Fruit fly (Drosophila melanogaster) whole organism, embryonic: ENCODE results near the gene CG14721.

Experiments
- Aef1 ChIP-seq: fragments of 200-800 bp; sonication (Bioruptor generic); IDR thresholded peaks from 3 replicates; pipeline ENCODE4 v1.3.6; 2022; ENCODE audit warnings: missing biosample characterization, missing genetic modification characterization
- Atf3 ChIP-seq: fragments of 200-800 bp; sonication (Bioruptor generic); optimal IDR thresholded peaks from 3 replicates; lab custom pipeline; 2016; ENCODE audit warnings: missing biosample characterization, missing genetic modification characterization
- Bgb ChIP-seq: fragments of 200-800 bp; sonication (Bioruptor generic); IDR thresholded peaks from 2 replicates; pipeline ENCODE4 v1.3.6; 2022; ENCODE audit warnings: missing biosample characterization, missing genetic modification characterization; ENCODE audit not compliant: partially characterized antibody
- Bteb2 ChIP-seq: fragments of 200-800 bp; sonication (Bioruptor generic); optimal IDR thresholded peaks from 2 replicates; lab custom pipeline; 2016; ENCODE audit warnings: missing biosample characterization, missing genetic modification characterization
- CG10209 ChIP-seq: fragments of 200-800 bp; sonication (Bioruptor generic); optimal IDR thresholded peaks from 3 replicates; lab custom pipeline; 2017; ENCODE audit warnings: missing biosample characterization, mild to moderate bottlenecking, missing genetic modification characterization, missing genetic modification reagents
- CG10321 ChIP-seq: fragments of 200-800 bp; sonication (Bioruptor generic); IDR thresholded peaks from 2 replicates; pipeline ENCODE4 v1.3.6; 2022; ENCODE audit warnings: missing biosample characterization, missing genetic modification characterization
- CG10431 ChIP-seq: fragments of 200-800 bp; sonication (Bioruptor generic); optimal IDR thresholded peaks from 3 replicates; lab custom pipeline; 2018; ENCODE audit warnings: missing biosample characterization, mild to moderate bottlenecking, missing genetic modification characterization
- CG10565 ChIP-seq: fragments of 200-800 bp; sonication (Bioruptor generic); optimal IDR thresholded peaks from 3 replicates; lab custom pipeline; 2016; ENCODE audit warnings: missing biosample characterization, mild to moderate bottlenecking, missing genetic modification characterization
- CG11398 ChIP-seq: fragments of 200-800 bp; sonication (Bioruptor generic); optimal IDR thresholded peaks from 2 replicates; lab custom pipeline; 2016; ENCODE audit warnings: missing biosample characterization, missing genetic modification characterization
- CG12942 ChIP-seq: fragments of 200-800 bp; sonication (Bioruptor generic); optimal IDR thresholded peaks from 3 replicates; lab custom pipeline; 2016; ENCODE audit warnings: missing biosample characterization, missing genetic modification characterization
- CG17612 ChIP-seq: fragments of 200-800 bp; sonication (Bioruptor generic); IDR thresholded peaks from 2 replicates; pipeline ENCODE4 v1.3.6; 2022; ENCODE audit warnings: missing biosample characterization, missing genetic modification characterization
- CG18262 ChIP-seq: fragments of 200-800 bp; optimal IDR thresholded peaks from 3 replicates; lab custom pipeline; 2019; ENCODE audit warnings: missing biosample characterization, mild to moderate bottlenecking, missing genetic modification characterization, moderate library complexity
- CG2712 ChIP-seq: fragments of 200-800 bp; optimal IDR thresholded peaks from 3 replicates; lab custom pipeline; 2019; ENCODE audit warnings: missing biosample characterization, mild to moderate bottlenecking, missing genetic modification characterization, moderate library complexity
- CG3065 ChIP-seq: fragments of 200-800 bp; sonication (Bioruptor generic); optimal IDR thresholded peaks from 2 replicates; lab custom pipeline; 2016; ENCODE audit warnings: missing biosample characterization, missing genetic modification characterization
- CG32532 ChIP-seq: fragments of 200-800 bp; sonication (Bioruptor generic); IDR thresholded peaks from 2 replicates; pipeline ENCODE4 v1.3.6; 2022; ENCODE audit warnings: missing biosample characterization, missing genetic modification characterization
- CG4730 ChIP-seq: fragments of 200-800 bp; sonication (Bioruptor generic); IDR thresholded peaks from 2 replicates; pipeline ENCODE4 v1.3.6; 2022; ENCODE audit warnings: missing biosample characterization, missing genetic modification characterization
- CG7372 ChIP-seq: fragments of 200-800 bp; sonication (Bioruptor generic); IDR thresholded peaks from 2 replicates; pipeline ENCODE4 v1.3.6; 2022; ENCODE audit warnings: missing biosample characterization, missing genetic modification characterization
- CG9727 ChIP-seq: fragments of 200-800 bp; sonication (Bioruptor generic); optimal IDR thresholded peaks from 3 replicates; lab custom pipeline; 2017; ENCODE audit warnings: missing biosample characterization, mild to moderate bottlenecking, missing genetic modification characterization
- CG9817 ChIP-seq: fragments of 200-800 bp; sonication (Bioruptor generic); optimal IDR thresholded peaks from 2 replicates; lab custom pipeline; 2018; ENCODE audit warnings: missing biosample characterization, mild to moderate bottlenecking, missing genetic modification characterization, moderate library complexity
- Hey ChIP-seq: fragments of 200-800 bp; sonication (Bioruptor generic); optimal IDR thresholded peaks from 3 replicates; lab custom pipeline; 2018; ENCODE audit warnings: missing biosample characterization, mild to moderate bottlenecking, missing genetic modification characterization
- Hr51 ChIP-seq, 2 experiments: fragments of 200-800 bp; sonication (Bioruptor generic); optimal IDR thresholded peaks; 2 replicates in 1 of 2; 3 replicates in 1 of 2; lab custom pipeline; 2016 to 2018; ENCODE audit warnings: missing biosample characterization in 2 of 2, missing genetic modification characterization in 2 of 2, mild to moderate bottlenecking in 1 of 2, moderate library complexity in 1 of 2
- Jarid2 ChIP-seq: fragments of 200-800 bp; sonication (Bioruptor generic); optimal IDR thresholded peaks from 3 replicates; lab custom pipeline; 2017; ENCODE audit warnings: mild to moderate bottlenecking, missing biosample characterization, missing genetic modification reagents, missing genetic modification characterization
- Kr ChIP-seq: fragments of 200-800 bp; sonication (Bioruptor generic); optimal IDR thresholded peaks from 2 replicates; lab custom pipeline; 2017; ENCODE audit warnings: missing biosample characterization, mild to moderate bottlenecking, missing genetic modification characterization
- Meics ChIP-seq: fragments of 200-800 bp; sonication (Bioruptor generic); optimal IDR thresholded peaks from 2 replicates; lab custom pipeline; 2017; ENCODE audit warnings: missing biosample characterization, mild to moderate bottlenecking, missing genetic modification characterization
- Six4 ChIP-seq: fragments of 200-800 bp; sonication (Bioruptor generic); optimal IDR thresholded peaks from 2 replicates; lab custom pipeline; 2016; ENCODE audit warnings: missing biosample characterization, missing genetic modification characterization
- Tbp ChIP-seq: fragments of >200 bp; optimal IDR thresholded peaks from 2 replicates; lab custom pipeline; 2018; ENCODE audit warnings: missing biosample characterization, missing genetic modification characterization
- abd-A ChIP-seq: fragments of 200-800 bp; sonication (Bioruptor generic); optimal IDR thresholded peaks from 3 replicates; lab custom pipeline; 2019; ENCODE audit warnings: missing biosample characterization, mild to moderate bottlenecking, missing genetic modification characterization, moderate library complexity
- al ChIP-seq: fragments of 200-800 bp; sonication (Bioruptor generic); IDR thresholded peaks from 2 replicates; pipeline ENCODE4 v1.3.6; 2022; ENCODE audit warnings: missing biosample characterization, missing genetic modification characterization
- bbx ChIP-seq: fragments of 200-800 bp; sonication (Bioruptor generic); IDR thresholded peaks from 2 replicates; pipeline ENCODE4 v1.3.6; 2022; ENCODE audit warnings: missing biosample characterization, missing genetic modification characterization; ENCODE audit not compliant: partially characterized antibody
- btn ChIP-seq: fragments of 200-800 bp; sonication (Bioruptor generic); optimal IDR thresholded peaks from 2 replicates; lab custom pipeline; 2016; ENCODE audit warnings: missing biosample characterization, missing genetic modification characterization
- ci ChIP-seq: fragments of 200-800 bp; sonication (Bioruptor generic); IDR thresholded peaks from 3 replicates; pipeline ENCODE4 v1.3.6; 2022; ENCODE audit warnings: missing biosample characterization, missing genetic modification characterization
- croc ChIP-seq: fragments of 200-800 bp; sonication (Bioruptor generic); conservative IDR thresholded peaks from 3 replicates; pipeline ENCODE4 v1.3.6; 2022; ENCODE audit warnings: missing biosample characterization, missing genetic modification characterization
- dan ChIP-seq: fragments of 200-800 bp; sonication (Bioruptor generic); IDR thresholded peaks from 2 replicates; pipeline ENCODE4 v1.3.6; 2022; ENCODE audit warnings: missing biosample characterization, missing genetic modification characterization
- exex ChIP-seq: fragments of 200-800 bp; sonication (Bioruptor generic); optimal IDR thresholded peaks from 4 replicates; lab custom pipeline; 2018; ENCODE audit warnings: missing biosample characterization, mild to moderate bottlenecking, missing genetic modification characterization, moderate library complexity
- fd96Cb ChIP-seq: fragments of 200-800 bp; sonication (Bioruptor generic); optimal IDR thresholded peaks from 2 replicates; lab custom pipeline; 2018; ENCODE audit warnings: missing biosample characterization, mild to moderate bottlenecking, missing genetic modification characterization, moderate library complexity
- fu2 ChIP-seq: fragments of 200-800 bp; sonication (Bioruptor generic); optimal IDR thresholded peaks from 2 replicates; lab custom pipeline; 2016; ENCODE audit warnings: missing biosample characterization, missing genetic modification characterization
- insv ChIP-seq, 2 experiments: fragments of 200-800 bp; sonication (Bioruptor generic); optimal IDR thresholded peaks; 3 replicates each; lab custom pipeline; 2016 to 2018; ENCODE audit warnings: missing biosample characterization in 2 of 2, missing genetic modification characterization in 2 of 2
- jing ChIP-seq: fragments of 200-800 bp; sonication (Bioruptor generic); optimal IDR thresholded peaks from 2 replicates; lab custom pipeline; 2018; ENCODE audit warnings: missing biosample characterization, mild to moderate bottlenecking, missing genetic modification characterization
- knrl ChIP-seq: fragments of 200-800 bp; sonication (Bioruptor generic); IDR thresholded peaks from 3 replicates; pipeline ENCODE4 v1.3.6; 2022; ENCODE audit warnings: missing biosample characterization, missing genetic modification characterization; ENCODE audit not compliant: partially characterized antibody
- lov ChIP-seq, 2 experiments: fragments of 200-800 bp in 1 of 2; fragments of >200 bp in 1 of 2; sonication (Bioruptor generic) in 1 of 2; IDR thresholded peaks in 1 of 2; optimal IDR thresholded peaks in 1 of 2; 2 replicates in 1 of 2; 3 replicates in 1 of 2; pipeline versions ENCODE4 v1.3.6 to Lab custom; 2017 to 2022; ENCODE audit warnings: missing biosample characterization in 1 of 2, missing genetic modification characterization in 1 of 2
- nerfin-2 ChIP-seq: fragments of 200-800 bp; sonication (Bioruptor generic); IDR thresholded peaks from 2 replicates; pipeline ENCODE4 v1.3.6; 2022; ENCODE audit warnings: missing biosample characterization, missing genetic modification characterization; ENCODE audit not compliant: partially characterized antibody
- org-1 ChIP-seq: fragments of 200-800 bp; sonication (Bioruptor generic); optimal IDR thresholded peaks from 2 replicates; lab custom pipeline; 2017; ENCODE audit warnings: missing biosample characterization, missing genetic modification characterization
- pros ChIP-seq: fragments of 200-800 bp; sonication (Bioruptor generic); optimal IDR thresholded peaks from 3 replicates; lab custom pipeline; 2019; ENCODE audit warnings: missing biosample characterization, mild to moderate bottlenecking, missing genetic modification characterization, moderate library complexity
- rib ChIP-seq: fragments of 200-800 bp; sonication (Bioruptor generic); IDR thresholded peaks from 2 replicates; pipeline ENCODE4 v1.3.6; 2022; ENCODE audit warnings: missing biosample characterization, missing genetic modification characterization
- sima ChIP-seq: fragments of 200-800 bp; sonication (Bioruptor generic); optimal IDR thresholded peaks from 2 replicates; lab custom pipeline; 2016; ENCODE audit warnings: missing biosample characterization, missing genetic modification characterization
- slbo ChIP-seq: fragments of 200-800 bp; sonication (Bioruptor generic); IDR thresholded peaks from 2 replicates; pipeline ENCODE4 v1.3.6; 2022; ENCODE audit warnings: missing biosample characterization, missing genetic modification characterization
- tx ChIP-seq: fragments of 200-800 bp; sonication (Bioruptor generic); optimal IDR thresholded peaks from 2 replicates; lab custom pipeline; 2016; ENCODE audit warnings: missing biosample characterization, missing genetic modification characterization
- unpg ChIP-seq: fragments of 200-800 bp; sonication (Bioruptor generic); optimal IDR thresholded peaks from 3 replicates; lab custom pipeline; 2018; ENCODE audit warnings: missing biosample characterization, mild to moderate bottlenecking, missing genetic modification characterization, moderate library complexity
- wek ChIP-seq: fragments of 200-800 bp; sonication (Bioruptor generic); optimal IDR thresholded peaks from 3 replicates; lab custom pipeline; 2018; ENCODE audit warnings: missing biosample characterization, mild to moderate bottlenecking, missing genetic modification characterization, moderate library complexity
- z ChIP-seq: fragments of 200-800 bp; sonication (Bioruptor generic); IDR thresholded peaks from 3 replicates; pipeline ENCODE4 v1.3.6; 2022; ENCODE audit warnings: missing biosample characterization, missing genetic modification characterization

The CG14721 gene

DNA sequence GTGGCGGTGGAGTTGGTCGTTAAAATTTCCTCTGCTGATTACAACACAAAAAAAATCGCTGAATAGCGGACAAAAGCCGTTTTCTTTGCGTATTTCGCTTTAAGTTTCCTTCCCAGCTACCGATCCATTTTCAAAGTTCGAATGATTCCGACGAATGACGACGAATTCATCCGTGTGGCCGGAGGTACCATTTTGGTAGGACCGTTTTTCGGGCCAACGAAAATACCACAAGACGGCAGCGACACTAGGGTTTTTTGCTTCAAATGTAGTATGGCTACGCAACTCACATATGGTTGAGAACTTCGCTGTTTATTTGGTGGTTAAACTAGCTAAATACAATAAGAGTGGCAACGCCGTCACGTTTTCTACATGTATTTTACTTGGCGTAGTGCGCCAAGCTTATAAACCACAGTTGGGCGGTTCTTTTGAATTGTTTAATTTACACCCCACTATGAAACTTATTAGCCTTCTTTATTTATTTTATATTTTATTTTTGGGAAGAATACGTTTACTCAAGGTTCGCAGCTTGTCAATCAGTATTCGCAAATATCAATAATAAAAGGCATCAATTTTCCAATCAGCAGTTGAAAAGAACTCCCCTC, 29.1 kb downstream of the CG14721 start, which contains the start of gene Lk6:
TSS of gene Lk6 (minus strand) at position 179 of the 602 bp plus-strand sequence.
- no peak for TF ChIP-seq Aef1 (GFP tag; lab: Robert Waterston, UW)
- no peak for TF ChIP-seq rib (GFP tag; lab: Robert Waterston, UW)
- TF ChIP-seq Meics (GFP tag; lab: Kevin White, UChicago) = peak; percentile 55
- TF ChIP-seq CG11398 = no peak
- peak; percentile 57 for TF ChIP-seq unpg
- TF ChIP-seq dan = no peak
- TF ChIP-seq Bgb (GFP tag; lab: Robert Waterston, UW) = no peak
- no peak for TF ChIP-seq Kr (GFP tag; lab: Kevin White, UChicago)
- peak; percentile 70 for TF ChIP-seq CG9727 (GFP tag; lab: Kevin White, UChicago)
- TF ChIP-seq ci = no peak
- TF ChIP-seq CG10431 = peak; percentile 60
- TF ChIP-seq CG9817 (tag; lab: Kevin White, UChicago) = peak; percentile 28
- peak; percentile 64 for TF ChIP-seq wek (GFP tag; lab: Kevin White, UChicago)
- TF ChIP-seq CG4730 (GFP tag; lab: Robert Waterston, UW) = no peak
- TF ChIP-seq CG10565 (GFP tag; lab: Kevin White, UChicago) = no peak
- TF ChIP-seq Six4 (GFP tag; lab: Kevin White, UChicago) = no peak
- no peak for TF ChIP-seq tx (GFP tag; lab: Kevin White, UChicago)
- peak; percentile 25 for TF ChIP-seq Bteb2 (GFP tag; lab: Kevin White, UChicago)
- TF ChIP-seq Hey (tag; lab: Kevin White, UChicago) = no peak
- TF ChIP-seq z (GFP tag; lab: Robert Waterston, UW) = no peak
- no peak for TF ChIP-seq slbo (GFP tag; lab: Robert Waterston, UW)
- peak; percentile 4 for TF ChIP-seq fu2
- no peak for TF ChIP-seq sima (GFP tag; lab: Kevin White, UChicago)
- no peak for TF ChIP-seq knrl (GFP tag; lab: Robert Waterston, UW)
- TF ChIP-seq exex (tag; lab: Kevin White, UChicago) = peak; percentile 36
- peak in 1 of 2 experiments; percentile 76 for TF ChIP-seq insv (GFP tag; optimal IDR thresholded peaks at IDR 0.05; lab: Kevin White, UChicago)
- no peak for TF ChIP-seq pros
- no peak for TF ChIP-seq nerfin-2
- TF ChIP-seq org-1 (GFP tag; lab: Kevin White, UChicago) = peak; percentile 29
- no peak for TF ChIP-seq Tbp (GFP tag; lab: Kevin White, UChicago)
- no peak for TF ChIP-seq CG7372 (GFP tag; lab: Robert Waterston, UW)
- TF ChIP-seq Hr51 (GFP tag; optimal IDR thresholded peaks at IDR 0.05; lab: Kevin White, UChicago) = peak; percentile 28 to 55
- peak; percentile 71 for TF ChIP-seq CG2712
- TF ChIP-seq jing (GFP tag; lab: Kevin White, UChicago) = no peak
- no peak for TF ChIP-seq Atf3 (GFP tag; lab: Kevin White, UChicago)
- TF ChIP-seq CG17612 (GFP tag; lab: Robert Waterston, UW) = no peak
- TF ChIP-seq CG32532 (GFP tag; lab: Robert Waterston, UW) = no peak
- TF ChIP-seq btn (GFP tag; lab: Kevin White, UChicago) = peak; percentile 57
- TF ChIP-seq bbx (GFP tag; lab: Robert Waterston, UW) = no peak
- TF ChIP-seq croc (GFP tag; lab: Robert Waterston, UW) = no peak
- TF ChIP-seq abd-A (tag; lab: Kevin White, UChicago) = no peak
- no peak for TF ChIP-seq CG10321
- no peak for TF ChIP-seq lov (optimal IDR thresholded peaks at IDR 0.05; lab: Kevin White, UChicago)
- TF ChIP-seq lov (GFP tag; IDR thresholded peaks at IDR 0.05; lab: Robert Waterston, UW) = no peak
- TF ChIP-seq CG18262 (tag; lab: Kevin White, UChicago) = peak; percentile 43
- no peak for TF ChIP-seq fd96Cb
- no peak for TF ChIP-seq al (GFP tag; lab: Robert Waterston, UW)
- no peak for TF ChIP-seq CG3065 (GFP tag; lab: Kevin White, UChicago)
- TF ChIP-seq CG12942 (GFP tag; lab: Kevin White, UChicago) = no peak
- peak; percentile 13 for TF ChIP-seq CG10209
- TF ChIP-seq Jarid2 (GFP tag; lab: Kevin White, UChicago) = peak; percentile 91
